Worm (Caenorhabditis elegans) whole organism, L4/young adult: ENCODE results near the gene lec-2.

Experiments
- W03F9.2 ChIP-seq: fragments of 150-350 bp; optimal IDR thresholded peaks from 2 replicates; lab custom pipeline; 2014; ENCODE audit warnings: missing biosample characterization, missing genetic modification characterization
- dao-5 ChIP-seq: sonication (generic microtip); optimal IDR thresholded peaks from 2 replicates; lab custom pipeline; 2016; ENCODE audit warnings: missing genotype, missing genetic modification characterization, moderate library complexity, missing compliant biosample characterization
- him-1 ChIP-seq: sonication (generic microtip); optimal IDR thresholded peaks from 2 replicates; lab custom pipeline; 2016; ENCODE audit warnings: missing genotype, missing genetic modification reagents, missing genetic modification characterization, missing compliant biosample characterization

Gene lec-2

ce11 chrII:9965325-9965724 is 50.7 kb downstream of the lec-2 start:
- TF ChIP-seq dao-5 (tag; lab: Kevin White, UChicago) (no peak), W03F9.2 (no peak), him-1 (no peak)

- TF ChIP-seq dao-5 (tag; lab: Kevin White, UChicago): no peak
These were observed 52.2 kb downstream of the lec-2 start for ce11 chrII:9963808-9964207.

ce11 chrII:9960127-9960526 is 55.9 kb downstream of the lec-2 start:
- TF ChIP-seq W03F9.2: no peak
- no peak for TF ChIP-seq him-1
- TF ChIP-seq dao-5 (tag; lab: Kevin White, UChicago): no peak
